Fruit fly (Drosophila melanogaster): ENCODE data around the gene eater.
A peak's percentile ranks its signal among the peaks of the same experiment; 100 is the strongest.

eater gene

dm6 chr3R:27135692-27136641 lies 36.5 kb upstream of the eater start (continued):
- TF ChIP-seq aop (GFP tag; IDR thresholded peaks at IDR 0.05), result no peak
- TF ChIP-seq zf30C (GFP tag; optimal IDR thresholded peaks at IDR 0.05), result no peak
- peak; percentile 46 for TF ChIP-seq CG8944 (GFP tag; optimal IDR thresholded peaks at IDR 0.05)
- peak; percentile 46 for TF ChIP-seq CG15269 (tag; optimal IDR thresholded peaks at IDR 0.05)
- no peak for TF ChIP-seq H2.0 (GFP tag; IDR thresholded peaks at IDR 0.05)
- peak; percentile 59 for TF ChIP-seq CG12219 (GFP tag; optimal IDR thresholded peaks at IDR 0.05)
- TF ChIP-seq CG7928 (GFP tag; optimal IDR thresholded peaks at IDR 0.05), result no peak
- no peak for TF ChIP-seq emc (GFP tag; optimal IDR thresholded peaks at IDR 0.05)
- TF ChIP-seq Dfd (GFP tag; optimal IDR thresholded peaks at IDR 0.05), result no peak
- TF ChIP-seq MTF-1 (GFP tag; optimal IDR thresholded peaks at IDR 0.05; ENCODE audit: borderline replicate concordance), result peak; percentile 78
- TF ChIP-seq hkb (optimal IDR thresholded peaks at IDR 0.05), result no peak
- peak; percentile 61; the same call in 1 of the 2 replicates for TF ChIP-seq hkb (GFP tag; IDR thresholded peaks at IDR 0.05)
- TF ChIP-seq repo (GFP tag; optimal IDR thresholded peaks at IDR 0.05), result peak; percentile 47
- peak; percentile 79 for TF ChIP-seq CG18764 (GFP tag; optimal IDR thresholded peaks at IDR 0.05)
- TF ChIP-seq Ptx1 (GFP tag; IDR thresholded peaks at IDR 0.05), result peak; percentile 52
- no peak for TF ChIP-seq gfzf (GFP tag; optimal IDR thresholded peaks at IDR 0.05)
- 0 out of 3 replicates have a peak, but pooled peaks have one; percentile 29 for TF ChIP-seq CG14050 (GFP tag; IDR thresholded peaks at IDR 0.05)
- TF ChIP-seq run (tag; optimal IDR thresholded peaks at IDR 0.05), result peak; percentile 30
- TF ChIP-seq Fer3 (tag; optimal IDR thresholded peaks at IDR 0.05), result peak; percentile 41
- TF ChIP-seq CG12104 (GFP tag; optimal IDR thresholded peaks at IDR 0.05), result peak; percentile 41
- TF ChIP-seq Dll (GFP tag; IDR thresholded peaks at IDR 0.05; ENCODE audit: partially characterized antibody), result no peak
- TF ChIP-seq pnt (GFP tag; optimal IDR thresholded peaks at IDR 0.05), result peak; percentile 59
- TF ChIP-seq az2 (GFP tag; optimal IDR thresholded peaks at IDR 0.05), result peak; percentile 35
- TF ChIP-seq Dbx (GFP tag; IDR thresholded peaks at IDR 0.05), result no peak
- TF ChIP-seq CG10979 (tag; optimal IDR thresholded peaks at IDR 0.05), result peak; percentile 40
- peak; percentile 22 for TF ChIP-seq CG10565 (GFP tag; optimal IDR thresholded peaks at IDR 0.05)
- TF ChIP-seq twi (tag; optimal IDR thresholded peaks at IDR 0.05), result peak; percentile 53
- no peak for TF ChIP-seq z (GFP tag; IDR thresholded peaks at IDR 0.05)
- no peak for TF ChIP-seq CG3995 (GFP tag; optimal IDR thresholded peaks at IDR 0.05)
- peak; percentile 32 for TF ChIP-seq kah (GFP tag; optimal IDR thresholded peaks at IDR 0.05)
- TF ChIP-seq Hr78 (GFP tag; optimal IDR thresholded peaks at IDR 0.05), result peak in 1 of 2 experiments; percentile 55
- no peak for TF ChIP-seq toy (GFP tag; IDR thresholded peaks at IDR 0.05)
- no peak for TF ChIP-seq CG9609 (GFP tag; optimal IDR thresholded peaks at IDR 0.05)
- peak; percentile 5 for TF ChIP-seq phol (tag; optimal IDR thresholded peaks at IDR 0.05)
- TF ChIP-seq sob (GFP tag; IDR thresholded peaks at IDR 0.05), result 0 out of 2 replicates have a peak, but pooled peaks have one; percentile 44
- peak; percentile 69 for TF ChIP-seq CG12071 (GFP tag; optimal IDR thresholded peaks at IDR 0.05)
- TF ChIP-seq GATAe (GFP tag; conservative IDR thresholded peaks at IDR 0.05), result peak; percentile 67
- peak; percentile 33 for TF ChIP-seq CG10274 (GFP tag; optimal IDR thresholded peaks at IDR 0.05)
- no peak for TF ChIP-seq CG8765 (GFP tag; IDR thresholded peaks at IDR 0.05)
- TF ChIP-seq CG9437 (GFP tag; optimal IDR thresholded peaks at IDR 0.05), result no peak
- peak in 1 of 2 experiments; percentile 2 for TF ChIP-seq insv (GFP tag; optimal IDR thresholded peaks at IDR 0.05)
- TF ChIP-seq CG17328 (GFP tag; IDR thresholded peaks at IDR 0.05), result peak; percentile 68
- peak; percentile 75 for TF ChIP-seq zen (tag; optimal IDR thresholded peaks at IDR 0.05)
- TF ChIP-seq rib (GFP tag; IDR thresholded peaks at IDR 0.05), result no peak
- TF ChIP-seq CG16779 (GFP tag; IDR thresholded peaks at IDR 0.05), result no peak
- TF ChIP-seq CG8478 (optimal IDR thresholded peaks at IDR 0.05), result no peak
- peak; percentile 46 for TF ChIP-seq en (GFP tag; optimal IDR thresholded peaks at IDR 0.05)
- TF ChIP-seq CkIIα-i1 (GFP tag; IDR thresholded peaks at IDR 0.05), result no peak
- 0 out of 2 replicates have a peak, but pooled peaks have one; percentile 12 for TF ChIP-seq CG10366 (GFP tag; IDR thresholded peaks at IDR 0.05)
